Fruit fly (Drosophila melanogaster) whole organism, wandering third instar larva: ENCODE data around the gene RhoBTB.
A peak's percentile ranks its signal among the peaks of the same experiment; 100 is the strongest.

Source experiments
- Abd-B ChIP-seq: fragments of >200 bp; optimal IDR thresholded peaks from 2 replicates; lab custom pipeline; 2017; ENCODE audit warnings: missing biosample characterization, missing genetic modification characterization
- CrebA ChIP-seq: fragments of 200-800 bp; sonication (Bioruptor generic); optimal IDR thresholded peaks from 2 replicates; lab custom pipeline; 2016; ENCODE audit warnings: missing biosample characterization, mild to moderate bottlenecking, missing genetic modification characterization, borderline replicate concordance
- Dfd ChIP-seq: fragments of >200 bp; optimal IDR thresholded peaks from 2 replicates; lab custom pipeline; 2017; ENCODE audit warnings: missing biosample characterization, missing genetic modification characterization
- Dif ChIP-seq: fragments of 200-275, 200-300 bp; sonication (Bioruptor generic); optimal IDR thresholded peaks from 2 replicates; lab custom pipeline; 2018; ENCODE audit warnings: missing biosample characterization, missing genetic modification characterization; ENCODE audit not compliant: partially characterized antibody
- HLH106 ChIP-seq: fragments of 200-800 bp; optimal IDR thresholded peaks from 3 replicates; lab custom pipeline; 2019; ENCODE audit warnings: missing biosample characterization, mild to moderate bottlenecking, missing genetic modification characterization, moderate library complexity
- Hnf4 ChIP-seq: fragments of 200-800 bp; sonication (Bioruptor generic); optimal IDR thresholded peaks from 2 replicates; lab custom pipeline; 2016; ENCODE audit warnings: missing biosample characterization, mild to moderate bottlenecking, missing genetic modification characterization
- Hr78 ChIP-seq: fragments of >200 bp; optimal IDR thresholded peaks from 2 replicates; lab custom pipeline; 2017; ENCODE audit warnings: missing biosample characterization, missing genetic modification characterization
- Hr83 ChIP-seq: fragments of 200-300 bp; sonication (Bioruptor generic); optimal IDR thresholded peaks from 2 replicates; lab custom pipeline; 2016; ENCODE audit warnings: missing biosample characterization, mild to moderate bottlenecking, missing genetic modification characterization, moderate library complexity; ENCODE audit not compliant: poor library complexity, severe bottlenecking
- Jra ChIP-seq: sonication (Bioruptor generic); optimal IDR thresholded peaks from 2 replicates; lab custom pipeline; 2016; ENCODE audit warnings: missing biosample characterization, missing genetic modification characterization
- Mio ChIP-seq: sonication (Bioruptor generic); optimal IDR thresholded peaks from 2 replicates; lab custom pipeline; 2016; ENCODE audit warnings: missing biosample characterization, missing genetic modification characterization
- Myc ChIP-seq: fragments of >200 bp; optimal IDR thresholded peaks from 2 replicates; lab custom pipeline; 2017
- N ChIP-seq: fragments of >200 bp; optimal IDR thresholded peaks from 2 replicates; lab custom pipeline; 2018; ENCODE audit warnings: missing biosample characterization, missing external identifiers, missing genetic modification characterization
- Rel ChIP-seq, 2 experiments: fragments of 200-800 bp; sonication (Bioruptor generic) in 1 of 2; optimal IDR thresholded peaks; 2 replicates in 1 of 2; 3 replicates in 1 of 2; lab custom pipeline; 2016 to 2019; ENCODE audit warnings: mild to moderate bottlenecking in 2 of 2, missing biosample characterization in 2 of 2, missing genetic modification characterization in 2 of 2, moderate library complexity in 1 of 2
- Sp1 ChIP-seq: fragments of 200-800 bp; sonication (Bioruptor generic); optimal IDR thresholded peaks from 3 replicates; lab custom pipeline; 2019; ENCODE audit warnings: missing biosample characterization, mild to moderate bottlenecking, missing genetic modification characterization, moderate library complexity
- br ChIP-seq: fragments of 200-800 bp; sonication (Bioruptor generic); optimal IDR thresholded peaks from 2 replicates; lab custom pipeline; 2016; ENCODE audit warnings: missing biosample characterization, missing genetic modification characterization
- brk ChIP-seq: fragments of 200-800 bp; sonication (Bioruptor generic); optimal IDR thresholded peaks from 2 replicates; lab custom pipeline; 2016; ENCODE audit warnings: missing biosample characterization, mild to moderate bottlenecking, missing genetic modification characterization
- dmrt93B ChIP-seq: fragments of 200-800 bp; sonication (Bioruptor generic); optimal IDR thresholded peaks from 2 replicates; lab custom pipeline; 2018; ENCODE audit warnings: missing biosample characterization, mild to moderate bottlenecking, missing genetic modification characterization
- ey ChIP-seq: fragments of 200-800 bp; sonication (Bioruptor generic); optimal IDR thresholded peaks from 2 replicates; lab custom pipeline; 2016; ENCODE audit warnings: missing biosample characterization, missing genetic modification characterization
- foxo ChIP-seq, 2 experiments: fragments of 200-800 bp; sonication (Bioruptor generic); optimal IDR thresholded peaks; 2 replicates in 1 of 2; 3 replicates in 1 of 2; lab custom pipeline; 2016 to 2017; ENCODE audit warnings: missing biosample characterization in 2 of 2, missing genetic modification characterization in 2 of 2
- fru ChIP-seq: fragments of 200-800 bp; sonication (Bioruptor generic); optimal IDR thresholded peaks from 3 replicates; lab custom pipeline; 2016; ENCODE audit warnings: missing biosample characterization, mild to moderate bottlenecking, missing genetic modification characterization
- h ChIP-seq: fragments of 200-800 bp; sonication (Bioruptor generic); optimal IDR thresholded peaks from 3 replicates; lab custom pipeline; 2016; ENCODE audit warnings: missing biosample characterization, mild to moderate bottlenecking, missing genetic modification characterization
- jim ChIP-seq: fragments of 175-275, 200-325 bp; sonication (Bioruptor generic); optimal IDR thresholded peaks from 2 replicates; lab custom pipeline; 2016; ENCODE audit warnings: missing biosample characterization, mild to moderate bottlenecking, missing genetic modification characterization
- lola ChIP-seq: fragments of >200 bp; optimal IDR thresholded peaks from 2 replicates; lab custom pipeline; 2017; ENCODE audit warnings: missing biosample characterization, missing genetic modification characterization
- pan ChIP-seq: fragments of >200 bp; optimal IDR thresholded peaks from 2 replicates; lab custom pipeline; 2017
- psq ChIP-seq: fragments of 200-800 bp; sonication (Bioruptor generic); optimal IDR thresholded peaks from 3 replicates; lab custom pipeline; 2017; ENCODE audit warnings: missing biosample characterization, mild to moderate bottlenecking, missing genetic modification characterization, moderate library complexity
- rgr ChIP-seq: fragments of 200-800 bp; sonication (Bioruptor generic); optimal IDR thresholded peaks from 3 replicates; lab custom pipeline; 2016; ENCODE audit warnings: missing biosample characterization, mild to moderate bottlenecking, missing genetic modification characterization
- sage ChIP-seq: fragments of 200-800 bp; sonication (Bioruptor generic); optimal IDR thresholded peaks from 2 replicates; lab custom pipeline; 2016; ENCODE audit warnings: missing biosample characterization, mild to moderate bottlenecking, missing genetic modification characterization
- sv ChIP-seq: fragments of 200-800 bp; sonication (Bioruptor generic); optimal IDR thresholded peaks from 3 replicates; lab custom pipeline; 2016; ENCODE audit warnings: missing biosample characterization, missing genetic modification characterization
- tai ChIP-seq: sonication (Bioruptor generic); optimal IDR thresholded peaks from 2 replicates; lab custom pipeline; 2016; ENCODE audit warnings: missing biosample characterization, missing genetic modification characterization

RhoBTB gene

dm6 chr3L:20384086-20384810, 8.2 kb downstream of the RhoBTB start, which contains the start of the genes CG5498 and fbl (continued):
- TF ChIP-seq fru (GFP tag; lab: Kevin White, UChicago) = peak; percentile 81
- peak; percentile 81 for TF ChIP-seq br (GFP tag; lab: Kevin White, UChicago)
- TF ChIP-seq sage (GFP tag; lab: Kevin White, UChicago) = peak; percentile 48
- TF ChIP-seq sv = peak; percentile 54
- no peak for TF ChIP-seq lola (GFP tag; lab: Kevin White, UChicago)
- no peak for TF ChIP-seq tai (GFP tag; lab: Kevin White, UChicago)
- no peak for TF ChIP-seq Abd-B
- TF ChIP-seq N = no peak
- no peak for TF ChIP-seq pan
- TF ChIP-seq brk (GFP tag; lab: Kevin White, UChicago) = peak; percentile 91
- TF ChIP-seq Dif = no peak
- peak; percentile 79 for TF ChIP-seq HLH106 (tag; lab: Kevin White, UChicago)
- peak; percentile 77 for TF ChIP-seq psq (GFP tag; lab: Kevin White, UChicago)
- no peak for TF ChIP-seq Dfd
- TF ChIP-seq CrebA (GFP tag; lab: Kevin White, UChicago) = no peak
- TF ChIP-seq Hr78 (GFP tag; lab: Kevin White, UChicago) = no peak
- peak; percentile 79 for TF ChIP-seq Jra (GFP tag; lab: Kevin White, UChicago)
- no peak for TF ChIP-seq Rel (GFP tag; optimal IDR thresholded peaks at IDR 0.05; lab: Kevin White, UChicago)
- peak; percentile 57 for TF ChIP-seq Rel (tag; optimal IDR thresholded peaks at IDR 0.05; lab: Kevin White, UChicago)
- peak; percentile 82 for TF ChIP-seq ey
- TF ChIP-seq Mio (GFP tag; lab: Kevin White, UChicago) = no peak

DNA sequence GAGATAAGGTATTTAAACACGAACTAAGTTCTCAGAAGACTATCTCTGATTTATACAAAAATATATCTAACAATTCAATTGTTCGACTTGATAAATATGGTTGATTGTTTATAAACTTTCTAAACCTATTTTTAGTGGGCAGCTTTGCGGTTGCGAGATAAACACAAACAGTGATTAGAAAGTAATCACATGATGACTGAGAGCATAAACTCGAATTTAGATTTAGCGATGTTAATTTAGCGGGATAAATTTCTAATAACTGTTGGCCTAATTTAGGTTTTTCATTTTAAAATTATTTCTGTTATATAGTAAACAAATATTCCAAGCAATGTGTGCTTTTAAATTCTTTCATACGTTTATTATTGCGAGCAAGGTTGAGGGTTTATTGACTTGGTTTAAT, 9.0 kb downstream of the RhoBTB start:
- TF ChIP-seq rgr (GFP tag; lab: Kevin White, UChicago) (no peak), tai (GFP tag; lab: Kevin White, UChicago) (no peak)

DNA sequence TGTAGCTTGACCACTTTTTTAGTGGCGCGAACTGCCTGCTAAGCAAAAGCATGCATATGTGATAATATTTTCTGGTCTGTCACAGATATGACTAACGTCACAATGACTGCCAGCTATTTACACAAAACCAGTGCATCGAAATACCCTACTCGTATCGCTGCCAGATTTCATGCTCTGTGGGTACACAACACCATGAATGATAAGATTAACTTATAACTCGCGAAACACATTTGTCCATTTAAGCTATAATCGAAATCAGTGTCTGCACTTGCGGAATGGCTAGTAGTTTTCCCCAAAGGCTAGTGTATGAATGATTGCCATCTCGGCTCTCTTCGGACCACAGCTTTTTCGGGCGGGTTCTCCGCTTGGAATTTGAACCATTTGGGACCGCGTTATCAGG, 9.4 kb downstream of the RhoBTB start:
- TF ChIP-seq Hr83 (GFP tag; lab: Kevin White, UChicago) (peak; percentile 26), rgr (GFP tag; lab: Kevin White, UChicago) (peak; percentile 16), psq (GFP tag; lab: Kevin White, UChicago) (no peak)

DNA sequence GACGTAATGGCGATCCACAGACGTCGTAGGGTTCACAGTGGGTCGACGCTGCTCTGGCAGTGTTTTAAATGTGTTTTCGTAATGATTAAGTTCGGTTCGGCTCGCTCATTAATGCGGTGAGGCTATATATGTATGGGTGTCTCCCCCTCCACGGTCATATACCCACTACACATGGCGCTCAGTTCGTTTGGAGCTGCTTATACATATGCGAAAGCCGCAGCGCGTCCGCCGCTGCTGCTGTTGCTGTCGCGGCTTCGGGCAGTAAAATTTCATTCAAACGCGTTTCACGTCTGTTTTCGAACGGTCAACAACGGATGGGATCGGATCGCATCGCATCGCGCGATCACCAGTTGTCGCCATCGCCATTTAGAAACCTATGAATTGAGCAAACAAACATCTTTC, 9.9 kb downstream of the RhoBTB start:
- TF ChIP-seq Sp1 (GFP tag; lab: Kevin White, UChicago) (peak; percentile 6), Rel (GFP tag; optimal IDR thresholded peaks at IDR 0.05; lab: Kevin White, UChicago) (no peak), Rel (tag; optimal IDR thresholded peaks at IDR 0.05; lab: Kevin White, UChicago) (peak; percentile 76), Myc (no peak), Jra (GFP tag; lab: Kevin White, UChicago) (no peak)

dm6 chr3L:20387038-20387842, 11.2 kb downstream of the RhoBTB start:
- TF ChIP-seq N (no peak), Sp1 (GFP tag; lab: Kevin White, UChicago) (peak; percentile 5), ey (no peak), Dfd (no peak), Jra (GFP tag; lab: Kevin White, UChicago) (peak; percentile 0), Abd-B (no peak), Hr83 (GFP tag; lab: Kevin White, UChicago) (peak; percentile 37), dmrt93B (GFP tag; lab: Kevin White, UChicago) (no peak), brk (GFP tag; lab: Kevin White, UChicago) (no peak), Hnf4 (GFP tag; lab: Kevin White, UChicago) (no peak), jim (GFP tag; lab: Kevin White, UChicago) (no peak), Mio (GFP tag; lab: Kevin White, UChicago) (no peak), rgr (GFP tag; lab: Kevin White, UChicago) (no peak), Rel (GFP tag; optimal IDR thresholded peaks at IDR 0.05; lab: Kevin White, UChicago) (no peak), Rel (tag; optimal IDR thresholded peaks at IDR 0.05; lab: Kevin White, UChicago) (peak; percentile 79), h (GFP tag; lab: Kevin White, UChicago) (peak; percentile 59), foxo (GFP tag; optimal IDR thresholded peaks at IDR 0.05; lab: Kevin White, UChicago) (no peak)
- TF ChIP-seq, all 38 proteins: peak for 5
